Fruit fly (Drosophila melanogaster): ENCODE data around the gene Sfp78E.
A peak's percentile ranks its signal among the peaks of the same experiment; 100 is the strongest.

Sfp78E gene

DNA sequence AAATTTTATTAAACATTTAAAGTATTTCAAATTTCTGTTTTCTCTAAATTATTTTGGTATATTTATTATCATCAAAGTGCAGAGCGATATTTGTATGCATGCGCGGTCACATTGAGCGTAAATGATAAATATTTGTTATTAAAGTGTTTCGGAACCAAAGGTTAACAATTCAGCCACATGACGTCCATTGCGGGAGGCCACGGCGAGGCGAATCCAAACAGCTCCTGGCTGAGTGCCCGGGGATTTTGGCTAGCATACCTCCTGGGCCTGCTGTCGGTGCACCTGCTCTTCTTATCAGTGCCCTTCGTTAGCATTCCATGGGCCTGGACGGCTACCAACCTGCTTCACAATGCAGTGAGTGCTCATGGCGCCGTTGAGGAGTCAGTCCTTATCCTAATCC is 48.6 kb downstream of the Sfp78E start, which contains the start of gene ORMDL:
ORMDL (plus strand) TSS at position 98 of the 400 bp plus-strand sequence.
- TF ChIP-seq cic (GFP tag; optimal IDR thresholded peaks at IDR 0.05) (no peak), toe (GFP tag; optimal IDR thresholded peaks at IDR 0.05) (no peak), CG33017 (tag; optimal IDR thresholded peaks at IDR 0.05) (no peak), ovo (GFP tag; optimal IDR thresholded peaks at IDR 0.05) (no peak), CG11617 (GFP tag; optimal IDR thresholded peaks at IDR 0.05) (no peak), CG12768 (GFP tag; optimal IDR thresholded peaks at IDR 0.05) (no peak), CG7101 (tag; optimal IDR thresholded peaks at IDR 0.05) (no peak), Hr96 (GFP tag; optimal IDR thresholded peaks at IDR 0.05) (no peak), CG7045 (GFP tag; optimal IDR thresholded peaks at IDR 0.05) (no peak), kay (GFP tag; ENCODE audit: borderline replicate concordance) (no peak)

DNA sequence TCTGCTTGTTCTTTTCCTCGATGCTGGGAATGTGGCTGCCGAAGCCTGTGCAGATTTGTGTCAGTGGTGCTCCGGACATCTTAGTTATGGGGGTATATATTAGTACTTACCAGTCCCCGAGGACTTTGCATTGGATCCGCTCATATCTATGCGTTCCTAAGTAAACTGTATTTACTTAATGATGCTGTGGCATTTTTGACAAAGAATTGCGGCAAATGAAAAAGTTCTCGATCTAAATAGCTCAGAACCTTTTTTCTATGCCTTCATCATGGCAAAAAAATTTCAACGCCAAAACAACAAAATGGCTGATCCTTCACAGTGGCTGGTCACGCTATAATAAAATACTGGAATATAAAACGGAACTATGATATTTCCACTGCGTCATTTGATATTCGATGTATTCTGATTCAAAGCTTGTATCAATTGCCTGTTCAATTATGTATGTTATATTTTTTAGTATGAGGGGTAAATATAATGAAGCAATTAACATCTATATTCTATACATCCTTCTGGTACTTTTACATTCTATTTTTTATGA is 49.6 kb downstream of the Sfp78E start, which contains the start of gene MED1:
MED1 (minus strand) TSS at position 295 of the 538 bp plus-strand sequence.
- TF ChIP-seq CG33017 (tag; optimal IDR thresholded peaks at IDR 0.05), result no peak
- peak; percentile 16 for TF ChIP-seq bab1 (GFP tag; optimal IDR thresholded peaks at IDR 0.05)

Measured in whole organism, adult.